Fruit fly (Drosophila melanogaster): ENCODE measurements around the gene CG46460.

CG46460 gene

dm6 chr3L:4227164-4227563, at the start of gene CG46460:
Gene CG46460 (minus strand): TSS chr3L:4227302.
- TF ChIP-seq ttk (optimal IDR thresholded peaks at IDR 0.05) = no peak
- no peak for TF ChIP-seq Sin3A (optimal IDR thresholded peaks at IDR 0.05)
- no peak for TF ChIP-seq h (optimal IDR thresholded peaks at IDR 0.05)

- TF ChIP-seq Myc (optimal IDR thresholded peaks at IDR 0.05) (no peak), psq (optimal IDR thresholded peaks at IDR 0.05) (no peak), Sin3A (optimal IDR thresholded peaks at IDR 0.05) (no peak), insv (optimal IDR thresholded peaks at IDR 0.05) (no peak), h (optimal IDR thresholded peaks at IDR 0.05) (no peak), ttk (optimal IDR thresholded peaks at IDR 0.05) (no peak)
Measured at dm6 chr3L:4272167-4272773, 45.2 kb upstream of the CG46460 start.

dm6 chr3L:4270949-4271827, 44.1 kb upstream of the CG46460 start:
- TF ChIP-seq Sin3A (optimal IDR thresholded peaks at IDR 0.05) = no peak
- no peak for TF ChIP-seq ttk (optimal IDR thresholded peaks at IDR 0.05)
- no peak for TF ChIP-seq insv (optimal IDR thresholded peaks at IDR 0.05)
- TF ChIP-seq psq (optimal IDR thresholded peaks at IDR 0.05) = no peak
- TF ChIP-seq h (optimal IDR thresholded peaks at IDR 0.05) = no peak
- TF ChIP-seq Myc (optimal IDR thresholded peaks at IDR 0.05) = no peak

dm6 chr3L:4269920-4270319, 42.8 kb upstream of the CG46460 start:
- TF ChIP-seq Sin3A (optimal IDR thresholded peaks at IDR 0.05) (no peak), insv (optimal IDR thresholded peaks at IDR 0.05) (no peak), Myc (optimal IDR thresholded peaks at IDR 0.05) (no peak), psq (optimal IDR thresholded peaks at IDR 0.05) (no peak), ttk (optimal IDR thresholded peaks at IDR 0.05) (no peak), h (optimal IDR thresholded peaks at IDR 0.05) (no peak)

- TF ChIP-seq psq (optimal IDR thresholded peaks at IDR 0.05) (no peak), ttk (optimal IDR thresholded peaks at IDR 0.05) (no peak), Sin3A (optimal IDR thresholded peaks at IDR 0.05) (no peak), h (optimal IDR thresholded peaks at IDR 0.05) (no peak), insv (optimal IDR thresholded peaks at IDR 0.05) (no peak), Myc (optimal IDR thresholded peaks at IDR 0.05) (no peak)
Measured at dm6 chr3L:4269208-4269607, 42.1 kb upstream of the CG46460 start.

- TF ChIP-seq ttk (optimal IDR thresholded peaks at IDR 0.05) (no peak), Myc (optimal IDR thresholded peaks at IDR 0.05) (no peak), Sin3A (optimal IDR thresholded peaks at IDR 0.05) (no peak), insv (optimal IDR thresholded peaks at IDR 0.05) (no peak), h (optimal IDR thresholded peaks at IDR 0.05) (no peak), psq (optimal IDR thresholded peaks at IDR 0.05) (no peak)
Measured at dm6 chr3L:4267403-4267802, 40.3 kb upstream of the CG46460 start, which contains the start of gene CG33764. Gene CG33764 (minus strand): TSS chr3L:4267503.

dm6 chr3L:4265836-4266235, 38.7 kb upstream of the CG46460 start:
- TF ChIP-seq Myc (optimal IDR thresholded peaks at IDR 0.05) (no peak), h (optimal IDR thresholded peaks at IDR 0.05) (no peak), Sin3A (optimal IDR thresholded peaks at IDR 0.05) (no peak), psq (optimal IDR thresholded peaks at IDR 0.05) (no peak), ttk (optimal IDR thresholded peaks at IDR 0.05) (no peak), insv (optimal IDR thresholded peaks at IDR 0.05) (no peak)

dm6 chr3L:4264963-4265362, 37.9 kb upstream of the CG46460 start:
- TF ChIP-seq Sin3A (optimal IDR thresholded peaks at IDR 0.05) (no peak), psq (optimal IDR thresholded peaks at IDR 0.05) (no peak), insv (optimal IDR thresholded peaks at IDR 0.05) (no peak), Myc (optimal IDR thresholded peaks at IDR 0.05) (no peak), h (optimal IDR thresholded peaks at IDR 0.05) (no peak), ttk (optimal IDR thresholded peaks at IDR 0.05) (no peak)

dm6 chr3L:4263502-4263901, 36.4 kb upstream of the CG46460 start, which contains the start of gene CG1273:
Gene CG1273 (plus strand): TSS chr3L:4263719.
- TF ChIP-seq h (optimal IDR thresholded peaks at IDR 0.05) (no peak), Myc (optimal IDR thresholded peaks at IDR 0.05) (no peak), ttk (optimal IDR thresholded peaks at IDR 0.05) (no peak), Sin3A (optimal IDR thresholded peaks at IDR 0.05) (no peak), insv (optimal IDR thresholded peaks at IDR 0.05) (no peak), psq (optimal IDR thresholded peaks at IDR 0.05) (no peak)

dm6 chr3L:4262384-4262783, 35.3 kb upstream of the CG46460 start, which contains the start of the genes CG11586 and VhaM9.7-a:
Gene CG11586 (minus strand): TSS chr3L:4262470.
Gene VhaM9.7-a (plus strand): TSS chr3L:4262705.
- TF ChIP-seq ttk (optimal IDR thresholded peaks at IDR 0.05) (no peak), psq (optimal IDR thresholded peaks at IDR 0.05) (no peak), Myc (optimal IDR thresholded peaks at IDR 0.05) (no peak), h (optimal IDR thresholded peaks at IDR 0.05) (no peak), insv (optimal IDR thresholded peaks at IDR 0.05) (no peak), Sin3A (optimal IDR thresholded peaks at IDR 0.05) (no peak)

- TF ChIP-seq Sin3A (optimal IDR thresholded peaks at IDR 0.05) (no peak), ttk (optimal IDR thresholded peaks at IDR 0.05) (no peak), Myc (optimal IDR thresholded peaks at IDR 0.05) (no peak), h (optimal IDR thresholded peaks at IDR 0.05) (no peak), insv (optimal IDR thresholded peaks at IDR 0.05) (no peak), psq (optimal IDR thresholded peaks at IDR 0.05) (no peak)
Measured at dm6 chr3L:4261177-4261576, 34.1 kb upstream of the CG46460 start.

- TF ChIP-seq Sin3A (optimal IDR thresholded peaks at IDR 0.05) (no peak), h (optimal IDR thresholded peaks at IDR 0.05) (no peak), psq (optimal IDR thresholded peaks at IDR 0.05) (no peak)
Measured at dm6 chr3L:4259102-4259558, 32.0 kb upstream of the CG46460 start, which contains the start of the genes CG15011 and CG1309. Gene CG15011 (minus strand): TSS chr3L:4259152. Gene CG1309 (plus strand): TSS chr3L:4259430.
